Worm (Caenorhabditis elegans) whole organism, mixed stage, embryonic: Measurements from ENCODE around the gene C08E8.2.

Experiments used
- blmp-1 ChIP-seq: fragments of 150-350 bp; optimal IDR thresholded peaks from 2 replicates; lab custom pipeline; 2014; ENCODE audit warnings: missing biosample characterization, missing genetic modification characterization
- elt-3 ChIP-seq: fragments of 150-350 bp; optimal IDR thresholded peaks from 2 replicates; lab custom pipeline; 2014; ENCODE audit warnings: missing biosample characterization, missing genetic modification characterization
- lin-13 ChIP-seq: fragments of 150-350 bp; optimal IDR thresholded peaks from 2 replicates; lab custom pipeline; 2014; ENCODE audit warnings: missing biosample characterization, missing genetic modification characterization
- lin-32 ChIP-seq: fragments of 200-800 bp; sonication (Bioruptor generic); optimal IDR thresholded peaks from 2 replicates; lab custom pipeline; 2018; ENCODE audit warnings: mild to moderate bottlenecking, missing genetic modification characterization, missing compliant biosample characterization
- lsy-2 ChIP-seq: fragments of 150-350 bp; optimal IDR thresholded peaks from 2 replicates; lab custom pipeline; 2014; ENCODE audit warnings: missing biosample characterization, missing genetic modification characterization
- nhr-237 ChIP-seq: fragments of 150-350 bp; optimal IDR thresholded peaks from 2 replicates; lab custom pipeline; 2014; ENCODE audit warnings: missing biosample characterization, missing genetic modification characterization
- pha-4 ChIP-seq: fragments of 150-350 bp; optimal IDR thresholded peaks from 2 replicates; lab custom pipeline; 2018; ENCODE audit warnings: missing biosample characterization, missing genetic modification reagents, missing genetic modification characterization
- sptf-1 ChIP-seq: sonication (generic microtip); optimal IDR thresholded peaks from 2 replicates; lab custom pipeline; 2017; ENCODE audit warnings: mild to moderate bottlenecking, missing genetic modification characterization, moderate library complexity, missing compliant biosample characterization
- tbx-8 ChIP-seq: fragments of 200-800 bp; sonication (Bioruptor generic); optimal IDR thresholded peaks from 2 replicates; lab custom pipeline; 2018; ENCODE audit warnings: mild to moderate bottlenecking, missing genetic modification characterization, moderate library complexity, missing compliant biosample characterization
- unc-120 ChIP-seq: sonication (generic microtip); optimal IDR thresholded peaks from 2 replicates; lab custom pipeline; 2017; ENCODE audit warnings: missing genetic modification characterization, missing compliant biosample characterization; ENCODE audit not compliant: poor library complexity, severe bottlenecking
- unc-39 ChIP-seq: fragments of 150-350 bp; optimal IDR thresholded peaks from 2 replicates; lab custom pipeline; 2014; ENCODE audit warnings: missing biosample characterization, missing genetic modification characterization
- unc-62 ChIP-seq: fragments of 150-350 bp; optimal IDR thresholded peaks from 2 replicates; lab custom pipeline; 2014; ENCODE audit warnings: missing biosample characterization, missing genetic modification reagents, missing genetic modification characterization
- ztf-11 ChIP-seq: fragments of 150-350 bp; optimal IDR thresholded peaks from 2 replicates; lab custom pipeline; 2014; ENCODE audit warnings: missing biosample characterization, missing genetic modification characterization

ce11 chrV:18362402-18362801 lies 6.8 kb upstream of the C08E8.2 start, which contains the start of gene C08E8.1:
- no peak for TF ChIP-seq pha-4 (tag; lab: Kevin White, UChicago)
- TF ChIP-seq lin-13 = no peak
- no peak for TF ChIP-seq nhr-237 (tag; lab: Kevin White, UChicago)
- TF ChIP-seq elt-3 = no peak
- TF ChIP-seq lin-32 (GFP tag; lab: Kevin White, UChicago) = no peak
- no peak for TF ChIP-seq ztf-11 (tag; lab: Kevin White, UChicago)
- TF ChIP-seq tbx-8 (GFP tag; lab: Kevin White, UChicago) = no peak
- TF ChIP-seq blmp-1 (tag; lab: Kevin White, UChicago) = no peak
- TF ChIP-seq unc-62 (GFP tag; lab: Kevin White, UChicago) = no peak
- TF ChIP-seq unc-39 (tag; lab: Kevin White, UChicago) = no peak
- TF ChIP-seq unc-120 = no peak
- no peak for TF ChIP-seq sptf-1 (tag; lab: Kevin White, UChicago)
- no peak for TF ChIP-seq lsy-2 (tag; lab: Kevin White, UChicago)
